Worm (Caenorhabditis elegans) whole organism, mixed stage, embryonic: ENCODE measurements around the gene ugtp-1.

Experiments used
- bed-3 ChIP-seq: fragments of 200-800 bp; sonication (Bioruptor generic); optimal IDR thresholded peaks from 3 replicates; lab custom pipeline; 2018; ENCODE audit warnings: mild to moderate bottlenecking, missing genetic modification characterization, moderate library complexity, missing compliant biosample characterization
- blmp-1 ChIP-seq: fragments of 150-350 bp; optimal IDR thresholded peaks from 2 replicates; lab custom pipeline; 2014; ENCODE audit warnings: missing biosample characterization, missing genetic modification characterization
- ces-1 ChIP-seq: fragments of 150-350 bp; optimal IDR thresholded peaks from 2 replicates; lab custom pipeline; 2014; ENCODE audit warnings: missing biosample characterization, missing genetic modification reagents, missing genetic modification characterization
- ham-2 ChIP-seq: fragments of 200-800 bp; sonication (Bioruptor generic); optimal IDR thresholded peaks from 2 replicates; lab custom pipeline; 2018; ENCODE audit warnings: mild to moderate bottlenecking, missing genetic modification characterization, missing compliant biosample characterization
- lsy-2 ChIP-seq: fragments of 150-350 bp; optimal IDR thresholded peaks from 2 replicates; lab custom pipeline; 2014; ENCODE audit warnings: missing biosample characterization, missing genetic modification characterization
- mep-1 ChIP-seq: fragments of 150-350 bp; optimal IDR thresholded peaks from 2 replicates; lab custom pipeline; 2017; ENCODE audit warnings: missing biosample characterization, missing genetic modification reagents, missing genetic modification characterization, inconsistent platforms
- mls-2 ChIP-seq: sonication (generic microtip); optimal IDR thresholded peaks from 2 replicates; lab custom pipeline; 2016; ENCODE audit warnings: mild to moderate bottlenecking, missing genetic modification characterization, moderate library complexity, missing compliant biosample characterization
- nhr-12 ChIP-seq: fragments of 150-350 bp; optimal IDR thresholded peaks from 2 replicates; lab custom pipeline; 2014; ENCODE audit warnings: missing biosample characterization, missing genetic modification characterization
- nhr-237 ChIP-seq: fragments of 150-350 bp; optimal IDR thresholded peaks from 2 replicates; lab custom pipeline; 2014; ENCODE audit warnings: missing biosample characterization, missing genetic modification characterization
- nhr-28 ChIP-seq: fragments of 150-350 bp; optimal IDR thresholded peaks from 2 replicates; lab custom pipeline; 2014; ENCODE audit warnings: missing biosample characterization, missing genetic modification characterization
- pha-4 ChIP-seq: fragments of 150-350 bp; optimal IDR thresholded peaks from 2 replicates; lab custom pipeline; 2018; ENCODE audit warnings: missing biosample characterization, missing genetic modification reagents, missing genetic modification characterization
- snpc-4 ChIP-seq: fragments of 150-350 bp; optimal IDR thresholded peaks from 2 replicates; lab custom pipeline; 2014; ENCODE audit warnings: missing biosample characterization, missing genetic modification characterization
- unc-39 ChIP-seq: fragments of 150-350 bp; optimal IDR thresholded peaks from 2 replicates; lab custom pipeline; 2014; ENCODE audit warnings: missing biosample characterization, missing genetic modification characterization
- unc-62 ChIP-seq: fragments of 150-350 bp; optimal IDR thresholded peaks from 2 replicates; lab custom pipeline; 2014; ENCODE audit warnings: missing biosample characterization, missing genetic modification reagents, missing genetic modification characterization

DNA sequence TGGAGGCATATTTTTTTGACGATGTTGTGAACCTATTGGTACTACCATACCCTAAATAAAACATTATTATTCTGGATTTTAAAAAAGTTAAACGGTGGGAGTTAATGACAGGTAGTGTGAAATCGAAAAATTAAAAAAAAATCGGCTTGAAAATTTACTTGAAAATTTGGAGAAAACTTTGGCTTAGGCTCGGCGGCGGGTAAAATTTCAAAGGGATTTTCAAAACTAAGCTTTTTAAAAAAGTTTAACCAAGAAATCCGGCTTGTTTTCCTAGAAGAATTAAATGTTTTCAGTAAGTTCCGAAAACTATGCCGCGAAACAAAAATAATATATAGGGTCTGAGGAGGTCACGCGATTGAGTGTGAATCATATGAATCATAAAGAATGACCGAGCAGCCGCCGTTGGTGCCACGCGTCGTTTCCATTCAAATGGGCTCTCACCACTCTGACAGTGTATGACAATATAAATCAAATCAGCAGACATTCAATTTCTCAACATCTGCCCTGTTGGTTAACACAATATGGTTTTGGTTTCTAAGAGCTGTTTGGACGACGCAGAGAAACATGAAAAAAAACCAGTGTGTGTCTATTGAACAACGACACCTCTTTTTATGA lies 10.6 kb upstream of the ugtp-1 start, which contains the start of gene aak-1:
- TF ChIP-seq pha-4, result no peak
- TF ChIP-seq blmp-1 (tag; lab: Kevin White, UChicago), result no peak
- TF ChIP-seq unc-39 (tag; lab: Kevin White, UChicago), result no peak
- TF ChIP-seq nhr-28 (tag; lab: Kevin White, UChicago), result no peak
- no peak for TF ChIP-seq ham-2 (GFP tag; lab: Kevin White, UChicago)
- TF ChIP-seq ces-1 (GFP tag; lab: Kevin White, UChicago), result no peak
- TF ChIP-seq nhr-237 (tag; lab: Kevin White, UChicago), result no peak
- no peak for TF ChIP-seq unc-62
- no peak for TF ChIP-seq mls-2 (tag; lab: Kevin White, UChicago)
- no peak for TF ChIP-seq bed-3 (GFP tag; lab: Kevin White, UChicago)
- no peak for TF ChIP-seq mep-1 (tag; lab: Kevin White, UChicago)
- TF ChIP-seq snpc-4 (tag; lab: Kevin White, UChicago), result no peak
- no peak for TF ChIP-seq nhr-12 (tag; lab: Kevin White, UChicago)
- TF ChIP-seq lsy-2 (tag; lab: Kevin White, UChicago), result no peak
